Fruit fly (Drosophila melanogaster) whole organism, embryonic: Measurements from ENCODE around the gene CG31717.

Source experiments
- B-H2 ChIP-seq: fragments of 200-800 bp; sonication (Bioruptor generic); optimal IDR thresholded peaks from 2 replicates; lab custom pipeline; 2018; ENCODE audit warnings: missing biosample characterization, mild to moderate bottlenecking, missing genetic modification characterization
- BEAF-32 ChIP-seq: fragments of 200-800 bp; sonication (Bioruptor generic); optimal IDR thresholded peaks from 3 replicates; lab custom pipeline; 2017; ENCODE audit warnings: missing biosample characterization, missing genetic modification characterization, mild to moderate bottlenecking, moderate library complexity, missing genetic modification reagents
- BtbVII ChIP-seq: fragments of 200-800 bp; sonication (Bioruptor generic); optimal IDR thresholded peaks from 3 replicates; lab custom pipeline; 2017; ENCODE audit warnings: missing biosample characterization, mild to moderate bottlenecking, missing genetic modification characterization
- Bteb2 ChIP-seq: fragments of 200-800 bp; sonication (Bioruptor generic); optimal IDR thresholded peaks from 2 replicates; lab custom pipeline; 2016; ENCODE audit warnings: missing biosample characterization, missing genetic modification characterization
- CG10274 ChIP-seq: fragments of 200-800 bp; sonication (Bioruptor generic); optimal IDR thresholded peaks from 3 replicates; lab custom pipeline; 2017; ENCODE audit warnings: missing biosample characterization, mild to moderate bottlenecking, missing genetic modification characterization
- CG10462 ChIP-seq: fragments of 200-800 bp; sonication (Bioruptor generic); optimal IDR thresholded peaks from 2 replicates; lab custom pipeline; 2016; ENCODE audit warnings: missing biosample characterization, missing genetic modification characterization
- CG11456 ChIP-seq: fragments of 200-800 bp; sonication (Bioruptor generic); IDR thresholded peaks from 3 replicates; pipeline ENCODE4 v1.3.6; 2022; ENCODE audit warnings: missing biosample characterization, missing genetic modification characterization
- CG15269 ChIP-seq: fragments of 200-800 bp; sonication (Bioruptor generic); optimal IDR thresholded peaks from 2 replicates; lab custom pipeline; 2018; ENCODE audit warnings: missing biosample characterization, mild to moderate bottlenecking, missing genetic modification characterization, moderate library complexity
- CG18476 ChIP-seq: fragments of 200-800 bp; sonication (Bioruptor generic); optimal IDR thresholded peaks from 2 replicates; lab custom pipeline; 2016; ENCODE audit warnings: missing biosample characterization, mild to moderate bottlenecking, missing genetic modification characterization
- CG30403 ChIP-seq: fragments of 200-800 bp; sonication (Bioruptor generic); optimal IDR thresholded peaks from 3 replicates; lab custom pipeline; 2016; ENCODE audit warnings: missing biosample characterization, missing genetic modification characterization
- CG32532 ChIP-seq: fragments of 200-800 bp; sonication (Bioruptor generic); IDR thresholded peaks from 2 replicates; pipeline ENCODE4 v1.3.6; 2022; ENCODE audit warnings: missing biosample characterization, missing genetic modification characterization
- CG3407 ChIP-seq: fragments of 200-800 bp; sonication (Bioruptor generic); optimal IDR thresholded peaks from 2 replicates; lab custom pipeline; 2018; ENCODE audit warnings: missing biosample characterization, mild to moderate bottlenecking, missing genetic modification characterization
- CG34224 ChIP-seq: fragments of 200-800 bp; sonication (Bioruptor generic); IDR thresholded peaks from 3 replicates; pipeline ENCODE4 v1.3.6; 2022; ENCODE audit warnings: missing biosample characterization, missing genetic modification characterization; ENCODE audit not compliant: partially characterized antibody
- CG34422 ChIP-seq: fragments of 200-800 bp; sonication (Bioruptor generic); IDR thresholded peaks from 3 replicates; pipeline ENCODE4 v1.3.6; 2022; ENCODE audit warnings: missing biosample characterization, missing genetic modification characterization
- CG3995 ChIP-seq: fragments of 200-800 bp; sonication (Bioruptor generic); optimal IDR thresholded peaks from 3 replicates; lab custom pipeline; 2016; ENCODE audit warnings: missing biosample characterization, missing genetic modification characterization
- CG4328 ChIP-seq: fragments of 200-800 bp; sonication (Bioruptor generic); optimal IDR thresholded peaks from 3 replicates; lab custom pipeline; 2017; ENCODE audit warnings: missing biosample characterization, missing genetic modification reagents, missing genetic modification characterization
- CG4820 ChIP-seq: fragments of 200-800 bp; sonication (Bioruptor generic); optimal IDR thresholded peaks from 3 replicates; lab custom pipeline; 2016; ENCODE audit warnings: missing biosample characterization, missing genetic modification characterization
- CG5245 ChIP-seq: fragments of 200-800 bp; sonication (Bioruptor generic); optimal IDR thresholded peaks from 3 replicates; lab custom pipeline; 2016; ENCODE audit warnings: missing biosample characterization, missing genetic modification characterization
- CG8765 ChIP-seq: fragments of 200-800 bp; sonication (Bioruptor generic); IDR thresholded peaks from 2 replicates; pipeline ENCODE4 v1.3.6; 2022; ENCODE audit warnings: missing biosample characterization, missing genetic modification characterization
- CG9817 ChIP-seq: fragments of 200-800 bp; sonication (Bioruptor generic); optimal IDR thresholded peaks from 2 replicates; lab custom pipeline; 2018; ENCODE audit warnings: missing biosample characterization, mild to moderate bottlenecking, missing genetic modification characterization, moderate library complexity
- Dip3 ChIP-seq: fragments of 200-800 bp; sonication (Bioruptor generic); optimal IDR thresholded peaks from 3 replicates; lab custom pipeline; 2016; ENCODE audit warnings: missing biosample characterization, missing genetic modification characterization
- Dll ChIP-seq: fragments of 200-800 bp; sonication (Bioruptor generic); IDR thresholded peaks from 4 replicates; pipeline ENCODE4 v1.3.6; 2022; ENCODE audit warnings: missing biosample characterization, missing genetic modification characterization; ENCODE audit not compliant: partially characterized antibody
- Dp ChIP-seq: fragments of 200-800 bp; sonication (Bioruptor generic); optimal IDR thresholded peaks from 2 replicates; lab custom pipeline; 2018; ENCODE audit warnings: missing biosample characterization, mild to moderate bottlenecking, missing genetic modification characterization, moderate library complexity
- Elba2 ChIP-seq: fragments of 200-800 bp; sonication (Bioruptor generic); optimal IDR thresholded peaks from 3 replicates; lab custom pipeline; 2016; ENCODE audit warnings: missing biosample characterization, missing genetic modification characterization
- Fer1 ChIP-seq: fragments of 200-800 bp; sonication (Bioruptor generic); optimal IDR thresholded peaks from 2 replicates; lab custom pipeline; 2017; ENCODE audit warnings: missing biosample characterization, mild to moderate bottlenecking, missing genetic modification characterization
- Fer2 ChIP-seq: fragments of 200-800 bp; sonication (Bioruptor generic); optimal IDR thresholded peaks from 2 replicates; lab custom pipeline; 2018; ENCODE audit warnings: missing biosample characterization, mild to moderate bottlenecking, missing genetic modification characterization, moderate library complexity
- H15 ChIP-seq: fragments of 200-800 bp; sonication (Bioruptor generic); IDR thresholded peaks from 3 replicates; pipeline ENCODE4 v1.3.6; 2022; ENCODE audit warnings: missing biosample characterization, missing genetic modification characterization
- HHEX ChIP-seq: fragments of 200-800 bp; sonication (Bioruptor generic); optimal IDR thresholded peaks from 3 replicates; lab custom pipeline; 2017; ENCODE audit warnings: missing biosample characterization, mild to moderate bottlenecking, missing genetic modification characterization, missing genetic modification reagents
- HLH3B ChIP-seq: fragments of 200-800 bp; sonication (Bioruptor generic); IDR thresholded peaks from 2 replicates; pipeline ENCODE4 v1.3.6; 2022; ENCODE audit warnings: missing biosample characterization, missing genetic modification characterization
- Hmx ChIP-seq: fragments of 200-800 bp; sonication (Bioruptor generic); optimal IDR thresholded peaks from 2 replicates; lab custom pipeline; 2016; ENCODE audit warnings: missing biosample characterization, missing genetic modification characterization
- Lhr ChIP-seq: fragments of 200-800 bp; sonication (Bioruptor generic); optimal IDR thresholded peaks from 3 replicates; lab custom pipeline; 2017; ENCODE audit warnings: mild to moderate bottlenecking, missing biosample characterization, missing genetic modification reagents, missing genetic modification characterization
- Mrtf ChIP-seq: fragments of 200-800 bp; sonication (Bioruptor generic); IDR thresholded peaks from 3 replicates; pipeline ENCODE4 v1.3.6; 2022; ENCODE audit warnings: missing biosample characterization, missing genetic modification characterization
- Ptx1 ChIP-seq: fragments of 200-800 bp; sonication (Bioruptor generic); IDR thresholded peaks from 2 replicates; pipeline ENCODE4 v1.3.6; 2022; ENCODE audit warnings: missing biosample characterization, missing genetic modification characterization
- Sin3A ChIP-seq: fragments of >200 bp; optimal IDR thresholded peaks from 2 replicates; lab custom pipeline; 2018
- Ssrp ChIP-seq: fragments of 200-800 bp; sonication (Bioruptor generic); optimal IDR thresholded peaks from 2 replicates; lab custom pipeline; 2018; ENCODE audit warnings: missing biosample characterization, mild to moderate bottlenecking, missing genetic modification characterization, moderate library complexity
- Tbp ChIP-seq: fragments of >200 bp; optimal IDR thresholded peaks from 2 replicates; lab custom pipeline; 2018; ENCODE audit warnings: missing biosample characterization, missing genetic modification characterization
- bbx ChIP-seq: fragments of 200-800 bp; sonication (Bioruptor generic); IDR thresholded peaks from 2 replicates; pipeline ENCODE4 v1.3.6; 2022; ENCODE audit warnings: missing biosample characterization, missing genetic modification characterization; ENCODE audit not compliant: partially characterized antibody
- cas ChIP-seq: fragments of 200-800 bp; sonication (Bioruptor generic); IDR thresholded peaks from 2 replicates; pipeline ENCODE4 v1.3.6; 2022; ENCODE audit warnings: missing biosample characterization, missing genetic modification characterization
- ci ChIP-seq: fragments of 200-800 bp; sonication (Bioruptor generic); IDR thresholded peaks from 3 replicates; pipeline ENCODE4 v1.3.6; 2022; ENCODE audit warnings: missing biosample characterization, missing genetic modification characterization
- crp ChIP-seq, 2 experiments: fragments of 200-800 bp; sonication (Bioruptor generic); optimal IDR thresholded peaks; 2 replicates in 1 of 2; 3 replicates in 1 of 2; lab custom pipeline; 2017; ENCODE audit warnings: missing biosample characterization in 2 of 2, missing genetic modification characterization in 2 of 2, mild to moderate bottlenecking in 1 of 2, moderate library complexity in 1 of 2
- fu2 ChIP-seq: fragments of 200-800 bp; sonication (Bioruptor generic); optimal IDR thresholded peaks from 2 replicates; lab custom pipeline; 2016; ENCODE audit warnings: missing biosample characterization, missing genetic modification characterization
- hkb ChIP-seq, 2 experiments: fragments of 200-800 bp in 1 of 2; fragments of >200 bp in 1 of 2; sonication (Bioruptor generic) in 1 of 2; IDR thresholded peaks in 1 of 2; optimal IDR thresholded peaks in 1 of 2; 2 replicates each; pipeline versions ENCODE4 v1.3.6 to Lab custom; 2017 to 2022; ENCODE audit warnings: missing biosample characterization in 1 of 2, missing genetic modification characterization in 1 of 2
- nerfin-1 ChIP-seq: fragments of 200-800 bp; sonication (Bioruptor generic); optimal IDR thresholded peaks from 3 replicates; lab custom pipeline; 2019; ENCODE audit warnings: missing biosample characterization, mild to moderate bottlenecking, missing genetic modification characterization, moderate library complexity
- oc ChIP-seq: fragments of 200-800 bp; sonication (Bioruptor generic); optimal IDR thresholded peaks from 2 replicates; lab custom pipeline; 2018; ENCODE audit warnings: missing biosample characterization, mild to moderate bottlenecking, missing genetic modification characterization, moderate library complexity
- shn ChIP-seq: fragments of 200-800 bp; sonication (Bioruptor generic); optimal IDR thresholded peaks from 3 replicates; lab custom pipeline; 2016; ENCODE audit warnings: missing biosample characterization, missing genetic modification characterization
- stwl ChIP-seq: fragments of 200-800 bp; sonication (Bioruptor generic); optimal IDR thresholded peaks from 3 replicates; lab custom pipeline; 2018; ENCODE audit warnings: missing biosample characterization, mild to moderate bottlenecking, missing genetic modification characterization, moderate library complexity
- trem ChIP-seq: fragments of 200-800 bp; optimal IDR thresholded peaks from 3 replicates; lab custom pipeline; 2019; ENCODE audit warnings: missing biosample characterization, mild to moderate bottlenecking, missing genetic modification characterization, moderate library complexity
- wor ChIP-seq: fragments of 200-800 bp; sonication (Bioruptor generic); IDR thresholded peaks from 2 replicates; pipeline ENCODE4 v1.3.6; 2022; ENCODE audit warnings: missing biosample characterization, missing genetic modification characterization
- z ChIP-seq: fragments of 200-800 bp; sonication (Bioruptor generic); IDR thresholded peaks from 3 replicates; pipeline ENCODE4 v1.3.6; 2022; ENCODE audit warnings: missing biosample characterization, missing genetic modification characterization
- zen2 ChIP-seq: fragments of 200-800 bp; sonication (Bioruptor generic); IDR thresholded peaks from 3 replicates; pipeline ENCODE4 v1.3.6; 2022; ENCODE audit warnings: missing biosample characterization, missing genetic modification characterization; ENCODE audit not compliant: partially characterized antibody

The CG31717 gene

dm6 chr2L:10206633-10207162 lies 43.8 kb upstream of the CG31717 start, which contains the start of gene Snx17:
Gene Snx17 (minus strand): TSS chr2L:10206961.
- TF ChIP-seq wor (GFP tag; lab: Robert Waterston, UW) = no peak
- TF ChIP-seq Bteb2 (GFP tag; lab: Kevin White, UChicago) = no peak
- TF ChIP-seq zen2 = no peak
- TF ChIP-seq CG3995 (GFP tag; lab: Kevin White, UChicago) = no peak
- 0 out of 3 replicates have a peak, but pooled peaks have one; percentile 12 for TF ChIP-seq CG34422 (GFP tag; lab: Robert Waterston, UW)
- no peak for TF ChIP-seq HHEX (GFP tag; lab: Kevin White, UChicago)
- TF ChIP-seq Tbp (GFP tag; lab: Kevin White, UChicago) = no peak
- TF ChIP-seq shn (GFP tag; lab: Kevin White, UChicago) = no peak
- TF ChIP-seq CG10274 (GFP tag; lab: Kevin White, UChicago) = no peak
- no peak for TF ChIP-seq Hmx (GFP tag; lab: Kevin White, UChicago)
- TF ChIP-seq hkb (optimal IDR thresholded peaks at IDR 0.05; lab: Kevin White, UChicago) = no peak
- no peak for TF ChIP-seq hkb (GFP tag; IDR thresholded peaks at IDR 0.05; lab: Robert Waterston, UW)
- TF ChIP-seq oc (tag; lab: Kevin White, UChicago) = no peak
- peak; percentile 52; the same call in 1 of the 4 replicates for TF ChIP-seq Dll (GFP tag; lab: Robert Waterston, UW)
- peak; percentile 36 for TF ChIP-seq Dp (GFP tag; lab: Kevin White, UChicago)
- TF ChIP-seq Fer1 (GFP tag; lab: Kevin White, UChicago) = no peak
- TF ChIP-seq B-H2 (GFP tag; lab: Kevin White, UChicago) = no peak
- TF ChIP-seq CG34224 = no peak
- no peak for TF ChIP-seq z (GFP tag; lab: Robert Waterston, UW)
- no peak for TF ChIP-seq H15 (GFP tag; lab: Robert Waterston, UW)
- TF ChIP-seq BtbVII (GFP tag; lab: Kevin White, UChicago) = no peak
- no peak for TF ChIP-seq cas (GFP tag; lab: Robert Waterston, UW)
- peak; percentile 24; the same call in 1 of the 2 replicates for TF ChIP-seq bbx (GFP tag; lab: Robert Waterston, UW)
- TF ChIP-seq Dip3 (GFP tag; lab: Kevin White, UChicago) = no peak
- TF ChIP-seq CG32532 (GFP tag; lab: Robert Waterston, UW) = no peak
- no peak for TF ChIP-seq CG8765 (GFP tag; lab: Robert Waterston, UW)
- no peak for TF ChIP-seq Mrtf
- no peak for TF ChIP-seq Lhr (GFP tag; lab: Kevin White, UChicago)
- peak; percentile 3 for TF ChIP-seq BEAF-32
- no peak for TF ChIP-seq Fer2 (tag; lab: Kevin White, UChicago)
- TF ChIP-seq HLH3B = no peak
- peak in 1 of 2 experiments; percentile 31 for TF ChIP-seq crp (GFP tag; optimal IDR thresholded peaks at IDR 0.05; lab: Kevin White, UChicago)
- no peak for TF ChIP-seq Elba2
- TF ChIP-seq CG4328 (GFP tag; lab: Kevin White, UChicago) = no peak
- TF ChIP-seq Ssrp (tag; lab: Kevin White, UChicago) = no peak
- TF ChIP-seq CG30403 (GFP tag; lab: Kevin White, UChicago) = no peak
- no peak for TF ChIP-seq CG10462 (GFP tag; lab: Kevin White, UChicago)
- no peak for TF ChIP-seq Ptx1
- TF ChIP-seq CG11456 (GFP tag; lab: Robert Waterston, UW) = no peak
- TF ChIP-seq nerfin-1 = no peak
- TF ChIP-seq stwl (tag; lab: Kevin White, UChicago) = peak; percentile 1
- no peak for TF ChIP-seq CG4820 (GFP tag; lab: Kevin White, UChicago)
- TF ChIP-seq trem = no peak
- TF ChIP-seq fu2 (GFP tag; lab: Kevin White, UChicago) = no peak
- TF ChIP-seq CG18476 (GFP tag; lab: Kevin White, UChicago) = no peak
- no peak for TF ChIP-seq CG3407 (GFP tag; lab: Kevin White, UChicago)
- TF ChIP-seq CG5245 (GFP tag; lab: Kevin White, UChicago) = no peak
- TF ChIP-seq ci (GFP tag; lab: Robert Waterston, UW) = 0 out of 3 replicates have a peak, but pooled peaks have one; percentile 21
- TF ChIP-seq Sin3A (lab: Kevin White, UChicago) = no peak
- no peak for TF ChIP-seq CG9817 (tag; lab: Kevin White, UChicago)
- no peak for TF ChIP-seq CG15269 (tag; lab: Kevin White, UChicago)
